Fruit fly (Drosophila melanogaster) whole organism, embryonic: ENCODE data around the gene CG42671.

Experiments used
- Blimp-1 ChIP-seq: fragments of 200-800 bp; sonication (Bioruptor generic); optimal IDR thresholded peaks from 3 replicates; lab custom pipeline; 2018; ENCODE audit warnings: missing biosample characterization, missing genetic modification characterization, mild to moderate bottlenecking, moderate library complexity, missing genetic modification reagents
- CG10431 ChIP-seq: fragments of 200-800 bp; sonication (Bioruptor generic); optimal IDR thresholded peaks from 3 replicates; lab custom pipeline; 2018; ENCODE audit warnings: missing biosample characterization, mild to moderate bottlenecking, missing genetic modification characterization
- CG10543 ChIP-seq: fragments of 200-800 bp; sonication (Bioruptor generic); optimal IDR thresholded peaks from 3 replicates; lab custom pipeline; 2017; ENCODE audit warnings: missing biosample characterization, mild to moderate bottlenecking, missing genetic modification characterization, moderate library complexity
- CG10565 ChIP-seq: fragments of 200-800 bp; sonication (Bioruptor generic); optimal IDR thresholded peaks from 3 replicates; lab custom pipeline; 2016; ENCODE audit warnings: missing biosample characterization, mild to moderate bottlenecking, missing genetic modification characterization
- CG11093 ChIP-seq: fragments of 200-800 bp; sonication (Bioruptor generic); IDR thresholded peaks from 3 replicates; pipeline ENCODE4 v1.3.6; 2022; ENCODE audit warnings: missing biosample characterization, missing genetic modification characterization
- CG12391 ChIP-seq: fragments of 200-800 bp; sonication (Bioruptor generic); optimal IDR thresholded peaks from 3 replicates; lab custom pipeline; 2018; ENCODE audit warnings: missing biosample characterization, mild to moderate bottlenecking, missing genetic modification characterization, moderate library complexity
- CG12659 ChIP-seq: fragments of 200-800 bp; sonication (Bioruptor generic); optimal IDR thresholded peaks from 3 replicates; lab custom pipeline; 2017; ENCODE audit warnings: mild to moderate bottlenecking, missing biosample characterization, missing genetic modification reagents, missing genetic modification characterization
- CG12942 ChIP-seq: fragments of 200-800 bp; sonication (Bioruptor generic); optimal IDR thresholded peaks from 3 replicates; lab custom pipeline; 2016; ENCODE audit warnings: missing biosample characterization, missing genetic modification characterization
- CG13775 ChIP-seq: fragments of 200-800 bp; sonication (Bioruptor generic); optimal IDR thresholded peaks from 3 replicates; lab custom pipeline; 2017; ENCODE audit warnings: missing biosample characterization, mild to moderate bottlenecking, missing genetic modification characterization
- CG15011 ChIP-seq: fragments of 200-800 bp; sonication (Bioruptor generic); optimal IDR thresholded peaks from 3 replicates; lab custom pipeline; 2018; ENCODE audit warnings: missing biosample characterization, mild to moderate bottlenecking, missing genetic modification characterization
- CG18011 ChIP-seq: fragments of 200-800 bp; sonication (Bioruptor generic); optimal IDR thresholded peaks from 2 replicates; lab custom pipeline; 2017; ENCODE audit warnings: missing biosample characterization, missing genetic modification characterization, mild to moderate bottlenecking, moderate library complexity, missing genotype
- CG2199 ChIP-seq: fragments of 200-800 bp; sonication (Bioruptor generic); IDR thresholded peaks from 3 replicates; pipeline ENCODE4 v1.3.6; 2022; ENCODE audit warnings: missing biosample characterization, missing genetic modification characterization
- CG33557 ChIP-seq: fragments of 200-800 bp; sonication (Bioruptor generic); optimal IDR thresholded peaks from 2 replicates; lab custom pipeline; 2019; ENCODE audit warnings: missing biosample characterization, mild to moderate bottlenecking, missing genetic modification characterization, moderate library complexity
- CG4820 ChIP-seq: fragments of 200-800 bp; sonication (Bioruptor generic); optimal IDR thresholded peaks from 3 replicates; lab custom pipeline; 2016; ENCODE audit warnings: missing biosample characterization, missing genetic modification characterization
- CG5245 ChIP-seq: fragments of 200-800 bp; sonication (Bioruptor generic); optimal IDR thresholded peaks from 3 replicates; lab custom pipeline; 2016; ENCODE audit warnings: missing biosample characterization, missing genetic modification characterization
- CG6813 ChIP-seq: fragments of 200-800 bp; sonication (Bioruptor generic); optimal IDR thresholded peaks from 2 replicates; lab custom pipeline; 2017; ENCODE audit warnings: missing biosample characterization, missing genetic modification characterization, mild to moderate bottlenecking, moderate library complexity, missing genetic modification reagents
- CG7357 ChIP-seq: fragments of 200-800 bp; sonication (Bioruptor generic); IDR thresholded peaks from 3 replicates; pipeline ENCODE4 v1.3.6; 2022; ENCODE audit warnings: missing biosample characterization, missing genetic modification characterization
- CG7556 ChIP-seq: fragments of 200-800 bp; sonication (Bioruptor generic); optimal IDR thresholded peaks from 2 replicates; lab custom pipeline; 2017; ENCODE audit warnings: missing biosample characterization, mild to moderate bottlenecking, missing genetic modification characterization
- CG9932 ChIP-seq: fragments of 200-800 bp; sonication (Bioruptor generic); IDR thresholded peaks from 2 replicates; pipeline ENCODE4 v1.3.6; 2022; ENCODE audit warnings: missing biosample characterization, missing genetic modification characterization
- CTCF ChIP-seq: fragments of 200-800 bp; sonication (Bioruptor generic); optimal IDR thresholded peaks from 2 replicates; lab custom pipeline; 2017; ENCODE audit warnings: missing biosample characterization, mild to moderate bottlenecking, missing genetic modification characterization, moderate library complexity
- D19A ChIP-seq: fragments of 200-800 bp; optimal IDR thresholded peaks from 3 replicates; lab custom pipeline; 2019; ENCODE audit warnings: missing biosample characterization, mild to moderate bottlenecking, missing genetic modification characterization, moderate library complexity
- Dfd ChIP-seq, 2 experiments: fragments of >200 bp; optimal IDR thresholded peaks; 2 replicates each; lab custom pipeline; 2017; ENCODE audit warnings: missing biosample characterization in 2 of 2, missing genetic modification characterization in 2 of 2
- HLH4C ChIP-seq: fragments of 200-800 bp; sonication (Bioruptor generic); IDR thresholded peaks from 3 replicates; pipeline ENCODE4 v1.3.6; 2022; ENCODE audit warnings: missing biosample characterization, missing genetic modification characterization; ENCODE audit not compliant: partially characterized antibody
- NK7.1 ChIP-seq: fragments of 200-800 bp; sonication (Bioruptor generic); optimal IDR thresholded peaks from 3 replicates; lab custom pipeline; 2016; ENCODE audit warnings: missing biosample characterization, missing genetic modification characterization
- Neu2 ChIP-seq: fragments of 200-800 bp; sonication (Bioruptor generic); optimal IDR thresholded peaks from 3 replicates; lab custom pipeline; 2016; ENCODE audit warnings: missing biosample characterization, missing genetic modification characterization, borderline replicate concordance
- Oaz ChIP-seq: fragments of 200-800 bp; sonication (Bioruptor generic); IDR thresholded peaks from 2 replicates; pipeline ENCODE4 v1.3.6; 2022; ENCODE audit warnings: missing biosample characterization, missing genetic modification characterization
- Side ChIP-seq: fragments of 200-800 bp; sonication (Bioruptor generic); optimal IDR thresholded peaks from 2 replicates; lab custom pipeline; 2016; ENCODE audit warnings: missing biosample characterization, missing genetic modification characterization
- Sry-β ChIP-seq: fragments of 200-800 bp; sonication (Bioruptor generic); optimal IDR thresholded peaks from 2 replicates; lab custom pipeline; 2018; ENCODE audit warnings: missing biosample characterization, mild to moderate bottlenecking, missing genetic modification characterization, moderate library complexity
- bigmax ChIP-seq: fragments of 200-800 bp; sonication (Bioruptor generic); optimal IDR thresholded peaks from 2 replicates; lab custom pipeline; 2018; ENCODE audit warnings: missing biosample characterization, mild to moderate bottlenecking, missing genetic modification characterization
- ci ChIP-seq: fragments of 200-800 bp; sonication (Bioruptor generic); IDR thresholded peaks from 3 replicates; pipeline ENCODE4 v1.3.6; 2022; ENCODE audit warnings: missing biosample characterization, missing genetic modification characterization
- da ChIP-seq: fragments of 200-800 bp; sonication (Bioruptor generic); optimal IDR thresholded peaks from 2 replicates; lab custom pipeline; 2016; ENCODE audit warnings: missing biosample characterization, missing genetic modification characterization
- dimm ChIP-seq: fragments of 200-800 bp; sonication (Bioruptor generic); IDR thresholded peaks from 2 replicates; pipeline ENCODE4 v1.3.6; 2022; ENCODE audit warnings: missing biosample characterization, missing genetic modification characterization
- emc ChIP-seq: fragments of 200-800 bp; sonication (Bioruptor generic); optimal IDR thresholded peaks from 2 replicates; lab custom pipeline; 2016; ENCODE audit warnings: missing biosample characterization, missing genetic modification characterization
- exex ChIP-seq: fragments of 200-800 bp; sonication (Bioruptor generic); optimal IDR thresholded peaks from 4 replicates; lab custom pipeline; 2018; ENCODE audit warnings: missing biosample characterization, mild to moderate bottlenecking, missing genetic modification characterization, moderate library complexity
- gcm2 ChIP-seq: fragments of 200-800 bp; sonication (Bioruptor generic); optimal IDR thresholded peaks from 2 replicates; lab custom pipeline; 2016; ENCODE audit warnings: missing biosample characterization, missing genetic modification characterization
- gt ChIP-seq: fragments of 200-800 bp; sonication (Bioruptor generic); IDR thresholded peaks from 2 replicates; pipeline ENCODE4 v1.3.6; 2022; ENCODE audit warnings: missing biosample characterization, missing genetic modification characterization
- ham ChIP-seq: fragments of 200-800 bp; sonication (Bioruptor generic); IDR thresholded peaks from 2 replicates; pipeline ENCODE4 v1.3.6; 2022; ENCODE audit warnings: missing biosample characterization, missing genetic modification characterization
- jing ChIP-seq: fragments of 200-800 bp; sonication (Bioruptor generic); optimal IDR thresholded peaks from 2 replicates; lab custom pipeline; 2018; ENCODE audit warnings: missing biosample characterization, mild to moderate bottlenecking, missing genetic modification characterization
- knrl ChIP-seq: fragments of 200-800 bp; sonication (Bioruptor generic); IDR thresholded peaks from 3 replicates; pipeline ENCODE4 v1.3.6; 2022; ENCODE audit warnings: missing biosample characterization, missing genetic modification characterization; ENCODE audit not compliant: partially characterized antibody
- lmd ChIP-seq: fragments of 200-800 bp; sonication (Bioruptor generic); IDR thresholded peaks from 2 replicates; pipeline ENCODE4 v1.3.6; 2022; ENCODE audit warnings: missing biosample characterization, missing genetic modification characterization
- mam ChIP-seq: fragments of 200-800 bp; sonication (Bioruptor generic); optimal IDR thresholded peaks from 3 replicates; lab custom pipeline; 2016; ENCODE audit warnings: missing biosample characterization, missing genetic modification characterization
- oc ChIP-seq: fragments of 200-800 bp; sonication (Bioruptor generic); optimal IDR thresholded peaks from 2 replicates; lab custom pipeline; 2018; ENCODE audit warnings: missing biosample characterization, mild to moderate bottlenecking, missing genetic modification characterization, moderate library complexity
- phol ChIP-seq: fragments of 200-800 bp; sonication (Bioruptor generic); optimal IDR thresholded peaks from 3 replicates; lab custom pipeline; 2018; ENCODE audit warnings: missing biosample characterization, mild to moderate bottlenecking, missing genetic modification characterization, moderate library complexity
- sens ChIP-seq: fragments of 200-800 bp; sonication (Bioruptor generic); peaks from one replicate; lab custom pipeline; 2016; ENCODE audit warnings: missing biosample characterization, missing genetic modification characterization
- tin ChIP-seq: fragments of 200-800 bp; sonication (Bioruptor generic); optimal IDR thresholded peaks from 3 replicates; lab custom pipeline; 2016; ENCODE audit warnings: missing biosample characterization, missing genetic modification characterization
- tup ChIP-seq: fragments of 200-800 bp; sonication (Bioruptor generic); optimal IDR thresholded peaks from 2 replicates; lab custom pipeline; 2016; ENCODE audit warnings: missing biosample characterization, mild to moderate bottlenecking, missing genetic modification characterization, moderate library complexity
- vfl ChIP-seq: fragments of 200-800 bp; sonication (Bioruptor generic); optimal IDR thresholded peaks from 2 replicates; lab custom pipeline; 2016; ENCODE audit warnings: missing biosample characterization, missing genetic modification characterization
- zfh2 ChIP-seq: fragments of 200-800 bp; sonication (Bioruptor generic); optimal IDR thresholded peaks from 2 replicates; lab custom pipeline; 2016; ENCODE audit warnings: missing biosample characterization, missing genetic modification characterization

Gene CG42671

DNA sequence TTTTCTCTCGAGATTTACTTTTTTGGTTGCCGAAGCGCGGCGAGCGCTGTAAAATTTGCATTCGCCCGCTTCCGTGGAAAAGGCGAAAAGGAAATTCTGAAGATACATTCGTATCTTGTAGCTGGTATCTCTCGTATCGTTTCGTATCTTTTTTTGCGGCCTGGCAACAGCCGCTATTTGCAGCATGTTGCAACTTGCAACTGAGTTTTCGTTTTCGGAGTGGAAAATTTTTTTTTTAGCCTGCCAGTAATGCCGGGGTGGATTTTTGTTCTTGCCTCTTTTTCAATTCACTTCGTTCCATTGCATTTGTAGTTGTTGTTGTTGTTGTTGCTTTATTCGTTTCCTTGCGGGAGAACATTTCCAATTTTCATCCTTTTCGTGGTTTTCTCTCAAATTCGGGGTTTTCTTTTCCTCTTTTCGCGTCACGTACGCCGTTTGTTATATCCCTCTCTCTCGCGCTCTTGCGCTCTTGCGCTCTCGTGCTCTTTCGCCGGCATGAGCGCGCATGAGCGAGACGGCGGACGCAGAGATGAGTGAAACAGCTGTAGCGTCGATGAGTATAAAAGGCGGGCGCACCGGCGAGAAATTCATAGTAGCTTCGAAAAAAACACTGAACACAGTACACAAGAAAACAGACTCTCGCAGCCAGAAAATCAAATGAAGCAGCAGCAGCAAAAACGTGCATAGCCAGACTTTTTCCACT is 37.6 kb downstream of the CG42671 start, which contains the start of gene scyl (continued):
- TF ChIP-seq dimm (no peak), gcm2 (GFP tag; lab: Kevin White, UChicago) (no peak), zfh2 (GFP tag; lab: Kevin White, UChicago) (peak; percentile 6), phol (no peak), HLH4C (GFP tag; lab: Robert Waterston, UW) (peak; percentile 71; the same call in 2 of the 3 replicates), Side (peak; percentile 82), tin (GFP tag; lab: Kevin White, UChicago) (peak; percentile 25), CG10565 (GFP tag; lab: Kevin White, UChicago) (no peak), emc (GFP tag; lab: Kevin White, UChicago) (no peak), oc (tag; lab: Kevin White, UChicago) (peak; percentile 74), CG2199 (GFP tag; lab: Robert Waterston, UW) (peak; percentile 92), CG12659 (GFP tag; lab: Kevin White, UChicago) (peak; percentile 49), CG5245 (GFP tag; lab: Kevin White, UChicago) (peak; percentile 39), Oaz (GFP tag; lab: Robert Waterston, UW) (no peak), lmd (peak; percentile 11; the same call in 1 of the 2 replicates), CG7357 (GFP tag; lab: Robert Waterston, UW) (no peak), CG12391 (tag; lab: Kevin White, UChicago) (peak; percentile 28)

DNA sequence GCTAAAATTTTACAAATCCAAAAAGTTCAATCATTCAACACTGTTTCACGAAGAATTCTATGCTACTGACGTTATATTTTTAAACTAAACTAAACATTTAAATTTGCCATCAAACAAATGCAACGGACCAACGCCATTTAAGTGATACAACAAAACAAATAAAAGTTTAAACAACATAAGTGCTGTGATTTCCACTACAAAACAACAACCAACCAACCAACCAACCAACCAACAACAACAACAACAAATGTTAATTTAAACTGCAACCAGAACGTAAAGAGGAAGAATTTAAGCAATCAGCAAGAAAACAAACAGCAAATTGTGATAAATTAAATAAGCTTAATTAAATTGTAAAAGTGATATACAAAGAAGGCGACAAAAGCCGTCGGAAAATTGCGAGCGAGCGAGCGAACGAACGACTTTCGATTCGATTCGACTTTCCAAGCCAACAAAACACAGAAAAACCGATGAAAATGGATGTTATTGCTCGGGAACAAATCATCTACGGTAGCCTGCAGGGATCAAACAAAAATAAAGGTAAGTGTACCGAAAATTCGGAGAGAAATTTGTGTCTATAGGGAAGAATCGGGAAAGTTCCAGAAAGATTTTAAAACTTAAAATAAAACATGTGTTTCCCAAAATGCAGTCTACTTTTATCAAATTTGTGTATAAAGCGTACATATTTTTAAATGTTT is 38.3 kb downstream of the CG42671 start:
- TF ChIP-seq CG12942 (GFP tag; lab: Kevin White, UChicago) (no peak), D19A (tag; lab: Kevin White, UChicago) (peak; percentile 61), CG4820 (GFP tag; lab: Kevin White, UChicago) (peak; percentile 11), CG10543 (GFP tag; lab: Kevin White, UChicago) (no peak), CG13775 (peak; percentile 26), knrl (GFP tag; lab: Robert Waterston, UW) (no peak), Dfd (GFP tag; optimal IDR thresholded peaks at IDR 0.05; lab: Kevin White, UChicago) (no peak), CG9932 (peak; percentile 56; the same call in 1 of the 2 replicates), CG15011 (GFP tag; lab: Kevin White, UChicago) (no peak), CG7556 (GFP tag; lab: Kevin White, UChicago) (no peak), bigmax (GFP tag; lab: Kevin White, UChicago) (no peak), dimm (no peak), CG11093 (no peak), CG10431 (GFP tag; lab: Kevin White, UChicago) (no peak), vfl (GFP tag; lab: Kevin White, UChicago) (no peak), tup (no peak), sens (GFP tag; lab: Kevin White, UChicago) (peak; percentile 78), CG33557 (GFP tag; lab: Kevin White, UChicago) (no peak), gt (no peak), ci (0 out of 3 replicates have a peak, but pooled peaks have one; percentile 47), CG18011 (GFP tag; lab: Kevin White, UChicago) (no peak), mam (no peak), Blimp-1 (no peak), jing (GFP tag; lab: Kevin White, UChicago) (no peak), CTCF (GFP tag; lab: Kevin White, UChicago) (no peak), CG6813 (GFP tag; lab: Kevin White, UChicago) (no peak), exex (tag; lab: Kevin White, UChicago) (no peak), Neu2 (no peak), da (GFP tag; lab: Kevin White, UChicago) (no peak), ham (GFP tag; lab: Robert Waterston, UW) (no peak), Sry-β (GFP tag; lab: Kevin White, UChicago) (no peak), NK7.1 (no peak)
